Fruit fly (Drosophila melanogaster): ENCODE data around the gene Spp.

The Spp gene

dm6 chr2L:522752-523151 lies 21.7 kb downstream of the Spp start (continued):
- TF ChIP-seq CG34422 (GFP tag; IDR thresholded peaks at IDR 0.05) (0 out of 3 replicates have a peak, but pooled peaks have one; percentile 24), wor (GFP tag; IDR thresholded peaks at IDR 0.05) (no peak), Fer3 (tag; optimal IDR thresholded peaks at IDR 0.05) (peak; percentile 42), CG8478 (optimal IDR thresholded peaks at IDR 0.05) (no peak), oc (tag; optimal IDR thresholded peaks at IDR 0.05) (peak; percentile 3), CG3065 (GFP tag; optimal IDR thresholded peaks at IDR 0.05) (no peak), CG4424 (GFP tag; optimal IDR thresholded peaks at IDR 0.05) (peak; percentile 70), ssp (GFP tag; IDR thresholded peaks at IDR 0.05) (0 out of 2 replicates have a peak, but pooled peaks have one; percentile 29), rib (GFP tag; IDR thresholded peaks at IDR 0.05) (no peak), ttk (GFP tag; IDR thresholded peaks at IDR 0.05) (peak; percentile 44; the same call in 1 of the 2 replicates), slp2 (GFP tag; optimal IDR thresholded peaks at IDR 0.05) (peak; percentile 14), CG18476 (GFP tag; optimal IDR thresholded peaks at IDR 0.05) (peak; percentile 31), dysf (GFP tag; IDR thresholded peaks at IDR 0.05) (peak; percentile 40; the same call in 1 of the 3 replicates), HLH54F (GFP tag; optimal IDR thresholded peaks at IDR 0.05) (peak; percentile 25), PHDP (tag; optimal IDR thresholded peaks at IDR 0.05) (peak; percentile 50), CG11085 (GFP tag; IDR thresholded peaks at IDR 0.05) (no peak), Drgx (GFP tag; IDR thresholded peaks at IDR 0.05) (peak; percentile 34; the same call in 1 of the 2 replicates), Sry-β (GFP tag; optimal IDR thresholded peaks at IDR 0.05) (no peak), gcm2 (GFP tag; optimal IDR thresholded peaks at IDR 0.05) (no peak), Atf3 (GFP tag; optimal IDR thresholded peaks at IDR 0.05) (no peak), nau (GFP tag; optimal IDR thresholded peaks at IDR 0.05) (no peak), CG18619 (GFP tag; optimal IDR thresholded peaks at IDR 0.05) (no peak), CG31388 (GFP tag; optimal IDR thresholded peaks at IDR 0.05) (no peak), tup (GFP tag; optimal IDR thresholded peaks at IDR 0.05) (no peak), Hr39 (optimal IDR thresholded peaks at IDR 0.05) (no peak), so (GFP tag; IDR thresholded peaks at IDR 0.05) (no peak; the same call in 2 of the 3 replicates), CG32532 (GFP tag; IDR thresholded peaks at IDR 0.05) (0 out of 2 replicates have a peak, but pooled peaks have one; percentile 23), dmrt99B (tag; optimal IDR thresholded peaks at IDR 0.05) (peak; percentile 70), stwl (tag; optimal IDR thresholded peaks at IDR 0.05) (no peak), CG12219 (GFP tag; optimal IDR thresholded peaks at IDR 0.05) (peak; percentile 46), h (optimal IDR thresholded peaks at IDR 0.05) (no peak), grn (GFP tag; optimal IDR thresholded peaks at IDR 0.05) (no peak), sqz (GFP tag; optimal IDR thresholded peaks at IDR 0.05) (no peak), sim (GFP tag; IDR thresholded peaks at IDR 0.05) (peak; percentile 74), Pdp1 (GFP tag; optimal IDR thresholded peaks at IDR 0.05) (peak in 1 of 2 experiments; percentile 21), knrl (GFP tag; IDR thresholded peaks at IDR 0.05; ENCODE audit: partially characterized antibody) (no peak), salm (tag; optimal IDR thresholded peaks at IDR 0.05) (no peak), CG6272 (GFP tag; IDR thresholded peaks at IDR 0.05) (peak; percentile 68), HmgZ (tag; optimal IDR thresholded peaks at IDR 0.05) (no peak), Atf-2 (GFP tag; optimal IDR thresholded peaks at IDR 0.05) (peak; percentile 29), Gug (GFP tag; IDR thresholded peaks at IDR 0.05) (peak; percentile 37; the same call in 1 of the 4 replicates), gro (GFP tag; optimal IDR thresholded peaks at IDR 0.05) (no peak), Hey (tag; optimal IDR thresholded peaks at IDR 0.05) (no peak), nerfin-1 (tag; optimal IDR thresholded peaks at IDR 0.05) (peak; percentile 44), Hand (GFP tag; optimal IDR thresholded peaks at IDR 0.05) (no peak), Asciz (GFP tag; optimal IDR thresholded peaks at IDR 0.05) (peak; percentile 64), CG12744 (GFP tag; optimal IDR thresholded peaks at IDR 0.05) (no peak), ems (GFP tag; optimal IDR thresholded peaks at IDR 0.05) (peak; percentile 39), mam (GFP tag; optimal IDR thresholded peaks at IDR 0.05) (no peak), ranshi (GFP tag; IDR thresholded peaks at IDR 0.05) (peak; percentile 44; the same call in 1 of the 2 replicates), GATAe (GFP tag; conservative IDR thresholded peaks at IDR 0.05) (peak; percentile 40; the same call in 1 of the 2 replicates), B-H1 (GFP tag; IDR thresholded peaks at IDR 0.05) (peak; percentile 50; the same call in 2 of the 3 replicates)

Measured in whole organism, embryonic.